Worm (Caenorhabditis elegans) whole organism, L4 larva: ENCODE results near the gene mvb-12.

Source experiments
- aly-2 ChIP-seq: sonication (generic microtip); optimal IDR thresholded peaks from 2 replicates; lab custom pipeline; 2018; ENCODE audit warnings: missing biosample characterization, missing genetic modification characterization
- tra-1 ChIP-seq: fragments of 200-800 bp; sonication (Bioruptor generic); IDR thresholded peaks from 2 replicates; pipeline ENCODE4 v1.3.6; 2022; ENCODE audit warnings: missing genetic modification reagents, missing genetic modification characterization, missing compliant biosample characterization
- unc-130 ChIP-seq: sonication (generic microtip); optimal IDR thresholded peaks from 2 replicates; lab custom pipeline; 2016; ENCODE audit warnings: missing genetic modification reagents, missing genetic modification characterization, missing compliant biosample characterization

DNA sequence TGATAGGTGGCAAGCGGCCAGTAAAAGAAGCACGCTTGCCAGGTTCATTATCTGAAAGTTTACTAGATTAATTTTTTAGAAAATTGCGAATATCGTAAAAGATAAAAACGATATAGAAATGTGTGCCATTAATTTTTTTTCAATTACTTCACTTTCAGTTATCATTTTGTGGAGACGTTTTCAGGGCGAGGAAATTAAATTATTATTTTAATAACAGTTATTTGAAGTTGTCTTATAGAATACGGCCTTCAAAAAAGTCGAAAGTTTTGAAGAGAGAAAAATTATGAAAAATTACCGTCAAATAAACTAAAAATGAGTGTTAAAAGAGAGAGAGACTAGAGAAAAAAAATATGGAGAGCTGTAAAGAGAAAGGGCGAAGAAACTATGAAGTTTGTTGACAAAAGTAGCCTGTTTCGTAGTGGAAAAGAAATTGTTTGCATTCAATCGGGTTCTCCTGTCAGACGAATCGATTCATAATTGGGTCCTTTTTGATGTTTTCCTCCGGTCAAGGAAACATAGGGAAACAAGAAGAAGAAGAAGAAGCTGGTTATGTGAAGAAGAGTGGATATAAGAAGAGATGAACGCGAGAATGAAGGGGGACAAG is 4.4 kb downstream of the mvb-12 start, which contains the start of gene erp-44.2:
- TF ChIP-seq aly-2 (tag; lab: Kevin White, UChicago) (no peak), tra-1 (no peak), unc-130 (no peak)
